Worm (Caenorhabditis elegans) whole organism, midembryonic: ENCODE measurements around the gene npp-24.

Experiments used
- T22C8.4 ChIP-seq: fragments of 200-800 bp; sonication (Bioruptor generic); IDR thresholded peaks from 2 replicates; pipeline ENCODE4 v1.3.6; 2022; ENCODE audit warnings: missing genetic modification characterization, missing compliant biosample characterization
- cog-1 ChIP-seq: sonication (generic microtip); optimal IDR thresholded peaks from 2 replicates; lab custom pipeline; 2016; ENCODE audit warnings: missing genetic modification characterization, missing compliant biosample characterization
- flt-1 ChIP-seq: fragments of 200-800 bp; sonication (Bioruptor generic); IDR thresholded peaks from 2 replicates; pipeline ENCODE4 v1.3.6; 2022; ENCODE audit warnings: missing genetic modification characterization, missing compliant biosample characterization
- klf-2 ChIP-seq: fragments of 200-800 bp; sonication (Bioruptor generic); conservative IDR thresholded peaks from 2 replicates; pipeline ENCODE4 v1.3.6; 2022; ENCODE audit warnings: missing genetic modification reagents, missing genetic modification characterization, missing compliant biosample characterization
- med-1 ChIP-seq: sonication (generic microtip); optimal IDR thresholded peaks from 2 replicates; lab custom pipeline; 2017; ENCODE audit warnings: missing genetic modification characterization, mild to moderate bottlenecking, missing compliant biosample characterization, antibody characterized with exemption, missing genetic modification reagents; ENCODE audit not compliant: insufficient read depth
- ref-1 ChIP-seq: fragments of 200-800 bp; sonication (Bioruptor generic); conservative IDR thresholded peaks from 2 replicates; pipeline ENCODE4 v1.3.6; 2022; ENCODE audit warnings: missing genetic modification reagents, missing genetic modification characterization, missing compliant biosample characterization
- tab-1 ChIP-seq: fragments of 200-800 bp; sonication (Bioruptor generic); IDR thresholded peaks from 2 replicates; pipeline ENCODE4 v1.3.6; 2022; ENCODE audit warnings: missing genetic modification characterization, missing compliant biosample characterization
- ztf-23 ChIP-seq: fragments of 200-800 bp; sonication (Bioruptor generic); IDR thresholded peaks from 2 replicates; pipeline ENCODE4 v1.3.6; 2022; ENCODE audit warnings: missing genetic modification reagents, missing genetic modification characterization, missing compliant biosample characterization
- ztf-29 ChIP-seq: fragments of 200-800 bp; sonication (Bioruptor generic); IDR thresholded peaks from 2 replicates; pipeline ENCODE4 v1.3.6; 2022; ENCODE audit warnings: missing genetic modification reagents, missing genetic modification characterization, missing compliant biosample characterization

npp-24 gene

ce11 chrII:5554788-5555187, 49.1 kb downstream of the npp-24 start:
- TF ChIP-seq T22C8.4 (GFP tag; lab: Robert Waterston, UW) (no peak), tab-1 (GFP tag; lab: Robert Waterston, UW) (no peak), flt-1 (GFP tag; lab: Robert Waterston, UW) (no peak), ref-1 (GFP tag; lab: Robert Waterston, UW) (no peak), klf-2 (GFP tag; lab: Robert Waterston, UW) (no peak), ztf-29 (no peak), ztf-23 (no peak), cog-1 (tag; lab: Kevin White, UChicago) (no peak), med-1 (GFP tag; lab: Kevin White, UChicago) (no peak)

DNA sequence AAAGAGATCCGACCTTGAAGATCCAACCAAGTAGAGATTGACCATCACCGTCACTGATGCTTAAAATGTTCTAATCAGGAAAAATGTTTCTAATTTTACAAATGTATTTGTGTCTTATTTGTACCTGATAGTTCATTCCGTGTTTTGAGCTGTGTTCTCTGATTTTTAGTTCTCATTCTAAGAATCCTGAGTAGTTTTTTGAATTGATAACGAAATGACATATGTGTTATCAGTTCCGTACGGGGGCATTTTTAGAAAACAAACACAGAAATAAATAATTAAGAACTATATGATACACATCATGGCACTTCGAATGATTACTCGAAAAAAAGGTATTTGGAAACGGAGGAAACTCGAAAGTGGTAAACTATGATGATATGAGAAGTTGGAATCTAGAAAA, 49.9 kb downstream of the npp-24 start:
- TF ChIP-seq flt-1 (GFP tag; lab: Robert Waterston, UW) (no peak), T22C8.4 (GFP tag; lab: Robert Waterston, UW) (no peak), tab-1 (GFP tag; lab: Robert Waterston, UW) (no peak), cog-1 (tag; lab: Kevin White, UChicago) (no peak), med-1 (GFP tag; lab: Kevin White, UChicago) (no peak), klf-2 (GFP tag; lab: Robert Waterston, UW) (no peak), ztf-23 (no peak), ztf-29 (no peak), ref-1 (GFP tag; lab: Robert Waterston, UW) (no peak)

- no peak for TF ChIP-seq ref-1 (GFP tag; lab: Robert Waterston, UW)
- TF ChIP-seq klf-2 (GFP tag; lab: Robert Waterston, UW): no peak
- no peak for TF ChIP-seq med-1 (GFP tag; lab: Kevin White, UChicago)
- no peak for TF ChIP-seq ztf-29
- TF ChIP-seq tab-1 (GFP tag; lab: Robert Waterston, UW): no peak
- no peak for TF ChIP-seq cog-1 (tag; lab: Kevin White, UChicago)
- TF ChIP-seq flt-1 (GFP tag; lab: Robert Waterston, UW): no peak
- TF ChIP-seq ztf-23: no peak
- TF ChIP-seq T22C8.4 (GFP tag; lab: Robert Waterston, UW): no peak
Measured at ce11 chrII:5556431-5556830, 50.8 kb downstream of the npp-24 start, which contains the start of gene ins-11. TSS of gene ins-11 (plus strand) at chrII:5556731.

- TF ChIP-seq cog-1 (tag; lab: Kevin White, UChicago) (no peak), flt-1 (GFP tag; lab: Robert Waterston, UW) (no peak), med-1 (GFP tag; lab: Kevin White, UChicago) (no peak), T22C8.4 (GFP tag; lab: Robert Waterston, UW) (no peak), ztf-29 (no peak), klf-2 (GFP tag; lab: Robert Waterston, UW) (no peak), tab-1 (GFP tag; lab: Robert Waterston, UW) (no peak), ref-1 (GFP tag; lab: Robert Waterston, UW) (no peak), ztf-23 (no peak)
Measured at ce11 chrII:5557134-5557533, 51.5 kb downstream of the npp-24 start.
